In the genomic region with DNA sequence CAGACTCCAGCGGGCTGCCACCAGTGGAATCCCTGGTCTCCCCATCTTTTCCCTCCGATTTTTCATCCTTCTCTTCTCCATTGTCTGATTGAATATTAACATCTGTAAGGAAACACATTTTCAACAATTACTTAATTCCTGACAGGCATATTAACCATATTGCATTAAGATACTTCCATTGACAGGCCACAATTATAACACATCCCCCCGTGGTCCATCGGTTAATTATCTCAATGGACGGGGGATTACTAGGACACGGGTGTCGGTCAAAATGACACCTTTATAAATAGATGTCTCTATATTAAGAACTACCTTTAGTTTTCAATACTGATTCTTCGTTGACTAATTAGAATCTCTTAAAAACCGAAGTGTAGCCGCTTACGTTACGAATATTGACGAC, we compare ENCODE assay signal across 2 worm cellular contexts.
TF ChIP-seq lines count a peak whose summit lies in the region.

No protein-coding gene starts in this region.

TF ChIP-seq in whole organism, late embryonic, 69 proteins besides CTCF, POLR2A, EP300 and RAD21:
- TF ChIP-seq T23F11.4 (GFP tag; optimal IDR thresholded peaks at IDR 0.05; lab: Kevin White, UChicago) (no peak), ref-2 (tag; optimal IDR thresholded peaks at IDR 0.05; lab: Kevin White, UChicago) (peak; percentile 15), ceh-24 (tag; optimal IDR thresholded peaks at IDR 0.05; lab: Kevin White, UChicago) (no peak), ceh-31 (tag; optimal IDR thresholded peaks at IDR 0.05; lab: Kevin White, UChicago) (peak; percentile 48), pat-9 (tag; optimal IDR thresholded peaks at IDR 0.05; lab: Kevin White, UChicago) (no peak), hlh-13 (GFP tag; optimal IDR thresholded peaks at IDR 0.05; lab: Kevin White, UChicago) (no peak), pqm-1 (tag; optimal IDR thresholded peaks at IDR 0.05; lab: Kevin White, UChicago) (no peak)

TF ChIP-seq in whole organism, mixed stage, embryonic, 35 proteins besides CTCF, POLR2A, EP300 and RAD21:
- TF ChIP-seq snpc-4 (tag; optimal IDR thresholded peaks at IDR 0.05; lab: Kevin White, UChicago): no peak
- peak; percentile 98 for TF ChIP-seq mls-2 (tag; optimal IDR thresholded peaks at IDR 0.05; lab: Kevin White, UChicago)
- TF ChIP-seq nhr-2 (tag; optimal IDR thresholded peaks at IDR 0.05; lab: Kevin White, UChicago): peak; percentile 91
- peak; percentile 52 for TF ChIP-seq ceh-43 (GFP tag; optimal IDR thresholded peaks at IDR 0.05; lab: Kevin White, UChicago)
- TF ChIP-seq ces-1 (GFP tag; optimal IDR thresholded peaks at IDR 0.05; lab: Kevin White, UChicago): peak; percentile 54
- TF ChIP-seq lin-32 (GFP tag; optimal IDR thresholded peaks at IDR 0.05; lab: Kevin White, UChicago): no peak
- TF ChIP-seq unc-120 (tag; optimal IDR thresholded peaks at IDR 0.05; lab: Kevin White, UChicago; ENCODE audit: poor library complexity, severe bottlenecking): no peak
- TF ChIP-seq M03D4.4 (tag; optimal IDR thresholded peaks at IDR 0.05; lab: Kevin White, UChicago): no peak
- TF ChIP-seq lsy-2 (tag; optimal IDR thresholded peaks at IDR 0.05; lab: Kevin White, UChicago): no peak
